Fruit fly (Drosophila melanogaster): ENCODE data around the gene Surf6.

The Surf6 gene

DNA sequence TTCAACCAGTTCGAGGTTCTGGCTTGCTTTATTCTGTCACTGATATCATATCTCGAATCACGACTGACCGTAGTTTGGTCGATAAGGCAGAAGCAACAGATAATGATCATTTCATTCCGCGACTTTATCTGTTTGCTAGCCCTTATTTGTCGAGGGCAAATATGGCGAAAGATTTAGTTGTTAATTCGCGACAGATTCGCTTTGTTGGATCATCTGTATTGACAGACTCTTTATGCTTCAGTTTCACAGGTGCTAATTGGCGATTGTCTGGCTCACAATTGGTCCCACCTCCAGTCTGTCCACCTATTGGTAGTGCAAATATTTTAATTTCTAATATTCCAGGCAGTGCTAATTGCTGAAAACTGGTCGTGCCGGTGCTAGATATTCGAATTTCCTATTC lies 19.7 kb upstream of the Surf6 start (continued):
- TF ChIP-seq CG7357 (GFP tag; IDR thresholded peaks at IDR 0.05) (no peak), phol (tag; optimal IDR thresholded peaks at IDR 0.05) (no peak), CG6854 (GFP tag; optimal IDR thresholded peaks at IDR 0.05) (peak; percentile 37), bbx (GFP tag; IDR thresholded peaks at IDR 0.05; ENCODE audit: partially characterized antibody) (no peak), Sin3A (optimal IDR thresholded peaks at IDR 0.05) (no peak), Chrac-16 (GFP tag; optimal IDR thresholded peaks at IDR 0.05) (no peak), Med (GFP tag) (peak; percentile 90), CG11560 (tag; IDR thresholded peaks at IDR 0.05) (no peak), CG10209 (GFP tag; optimal IDR thresholded peaks at IDR 0.05) (peak; percentile 4), CG3847 (GFP tag; IDR thresholded peaks at IDR 0.05) (no peak), croc (GFP tag; conservative IDR thresholded peaks at IDR 0.05) (no peak), BtbVII (GFP tag; optimal IDR thresholded peaks at IDR 0.05) (peak; percentile 36), Mes4 (GFP tag; optimal IDR thresholded peaks at IDR 0.05) (no peak), CG18599 (GFP tag; optimal IDR thresholded peaks at IDR 0.05) (peak; percentile 50), lov (optimal IDR thresholded peaks at IDR 0.05) (no peak), lov (GFP tag; IDR thresholded peaks at IDR 0.05) (no peak), insv (GFP tag; optimal IDR thresholded peaks at IDR 0.05) (no peak), ash1 (GFP tag; optimal IDR thresholded peaks at IDR 0.05) (no peak), nom (GFP tag; optimal IDR thresholded peaks at IDR 0.05) (no peak), zf30C (GFP tag; optimal IDR thresholded peaks at IDR 0.05) (no peak), CG10431 (GFP tag; optimal IDR thresholded peaks at IDR 0.05) (no peak), az2 (GFP tag; optimal IDR thresholded peaks at IDR 0.05) (no peak), eve (GFP tag; optimal IDR thresholded peaks at IDR 0.05) (no peak), ftz-f1 (GFP tag; optimal IDR thresholded peaks at IDR 0.05) (no peak), CG13296 (GFP tag; optimal IDR thresholded peaks at IDR 0.05) (no peak), CG17802 (tag; optimal IDR thresholded peaks at IDR 0.05) (no peak), wek (GFP tag; optimal IDR thresholded peaks at IDR 0.05) (no peak), Poxn (GFP tag; IDR thresholded peaks at IDR 0.05) (no peak), CG7556 (GFP tag; optimal IDR thresholded peaks at IDR 0.05) (no peak), CHES-1-like (GFP tag; optimal IDR thresholded peaks at IDR 0.05) (no peak), ara (GFP tag; IDR thresholded peaks at IDR 0.05) (no peak), CG6765 (GFP tag; optimal IDR thresholded peaks at IDR 0.05) (peak; percentile 48), ATbp (GFP tag; optimal IDR thresholded peaks at IDR 0.05) (no peak), pb (GFP tag; optimal IDR thresholded peaks at IDR 0.05) (no peak), CG12744 (GFP tag; optimal IDR thresholded peaks at IDR 0.05) (no peak), Awh (GFP tag; IDR thresholded peaks at IDR 0.05) (no peak), CG9817 (tag; optimal IDR thresholded peaks at IDR 0.05) (peak; percentile 10), Hr39 (optimal IDR thresholded peaks at IDR 0.05) (no peak), onecut (GFP tag; IDR thresholded peaks at IDR 0.05) (no peak), YL-1 (GFP tag; optimal IDR thresholded peaks at IDR 0.05) (no peak), Xbp1 (GFP tag; optimal IDR thresholded peaks at IDR 0.05) (no peak), dan (GFP tag; IDR thresholded peaks at IDR 0.05) (no peak), CG12071 (GFP tag; optimal IDR thresholded peaks at IDR 0.05) (peak; percentile 51), ro (GFP tag; IDR thresholded peaks at IDR 0.05) (no peak), CG34422 (GFP tag; IDR thresholded peaks at IDR 0.05) (no peak), grn (GFP tag; optimal IDR thresholded peaks at IDR 0.05) (peak; percentile 14), nerfin-2 (GFP tag; IDR thresholded peaks at IDR 0.05; ENCODE audit: partially characterized antibody) (no peak), NK7.1 (GFP tag; optimal IDR thresholded peaks at IDR 0.05) (no peak), Dbx (GFP tag; IDR thresholded peaks at IDR 0.05) (0 out of 3 replicates have a peak, but pooled peaks have one; percentile 28), fru (optimal IDR thresholded peaks at IDR 0.05) (no peak)
